Worm (Caenorhabditis elegans) whole organism, L4 larva: ENCODE results near the gene metl-2.

Experiments used
- aha-1 ChIP-seq: fragments of 150-350 bp; peaks from one replicate; lab custom pipeline; 2014; ENCODE audit warnings: missing biosample characterization, missing genetic modification characterization
- ceh-82 ChIP-seq: sonication (generic microtip); optimal IDR thresholded peaks from 2 replicates; lab custom pipeline; 2017; ENCODE audit warnings: missing biosample characterization, missing genetic modification characterization
- hlh-30 ChIP-seq: sonication (generic microtip); optimal IDR thresholded peaks from 2 replicates; lab custom pipeline; 2017; ENCODE audit warnings: antibody characterized with exemption, mild to moderate bottlenecking, missing genetic modification characterization, missing compliant biosample characterization; ENCODE audit not compliant: insufficient read depth
- lin-1 ChIP-seq: fragments of 200-800 bp; sonication (Bioruptor generic); IDR thresholded peaks from 2 replicates; pipeline ENCODE4 v1.3.6; 2022; ENCODE audit warnings: missing genetic modification reagents, missing genetic modification characterization, missing compliant biosample characterization
- madf-5 ChIP-seq, 2 experiments: fragments of 200-800 bp; sonication (Bioruptor generic); IDR thresholded peaks; 2 replicates each; pipeline ENCODE4 v1.3.6; 2022; ENCODE audit warnings: missing compliant biosample characterization in 2 of 2, missing genetic modification characterization in 2 of 2
- mdl-1 ChIP-seq, 2 experiments: fragments of 150-350 bp in 1 of 2; sonication (generic microtip) in 1 of 2; optimal IDR thresholded peaks; 2 replicates each; lab custom pipeline; 2014 to 2017; ENCODE audit warnings: missing biosample characterization in 2 of 2, missing genetic modification characterization in 2 of 2
- mep-1 ChIP-seq: fragments of 150-350 bp; sonication (generic microtip); optimal IDR thresholded peaks from 3 replicates; lab custom pipeline; 2014; ENCODE audit warnings: missing biosample characterization, missing genetic modification characterization
- pqm-1 ChIP-seq: sonication (generic microtip); optimal IDR thresholded peaks from 2 replicates; lab custom pipeline; 2017; ENCODE audit warnings: missing biosample characterization, missing genetic modification characterization
- skn-1 ChIP-seq: fragments of 150-350 bp; optimal IDR thresholded peaks from 2 replicates; lab custom pipeline; 2014; ENCODE audit warnings: missing biosample characterization, missing genetic modification characterization

DNA sequence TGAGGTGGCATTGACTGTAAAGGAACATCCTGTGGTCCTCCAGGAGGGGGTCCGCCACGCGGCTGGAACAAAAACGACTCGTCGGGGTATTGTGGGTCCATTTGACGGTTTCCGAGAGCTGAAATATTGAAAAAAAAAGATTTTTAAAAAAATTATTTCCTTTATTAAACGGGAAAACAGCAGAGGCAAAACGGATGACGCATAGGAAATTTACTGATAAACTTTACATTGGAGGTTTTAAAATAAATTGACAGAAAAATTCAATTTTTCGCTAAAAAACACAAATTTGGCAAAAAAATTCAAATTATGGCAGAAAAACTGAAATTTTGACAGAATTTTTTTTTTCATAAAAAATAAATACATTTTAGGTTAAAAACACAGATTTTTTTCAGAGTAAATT, 14.2 kb downstream of the metl-2 start, which contains the start of gene Y53F4B.5:
- TF ChIP-seq mdl-1 (tag; optimal IDR thresholded peaks at IDR 0.05; lab: Kevin White, UChicago) = no peak
- TF ChIP-seq lin-1 (GFP tag; lab: Robert Waterston, UW) = no peak
- no peak for TF ChIP-seq hlh-30
- TF ChIP-seq skn-1 (tag; lab: Kevin White, UChicago) = no peak
- TF ChIP-seq aha-1 = no peak
- TF ChIP-seq madf-5 (GFP tag; IDR thresholded peaks at IDR 0.05; lab: Robert Waterston, UW) = no peak
- TF ChIP-seq mep-1 = no peak
- no peak for TF ChIP-seq pqm-1
- TF ChIP-seq ceh-82 (tag; lab: Kevin White, UChicago) = no peak
